Fruit fly (Drosophila melanogaster) whole organism, pupa: Measurements from ENCODE around the gene CG2267.

Experiments used
- CG17806 ChIP-seq: fragments of 200-800 bp; sonication (Bioruptor generic); optimal IDR thresholded peaks from 2 replicates; lab custom pipeline; 2018; ENCODE audit warnings: missing biosample characterization, mild to moderate bottlenecking, missing genetic modification characterization, moderate library complexity
- CG9948 ChIP-seq: fragments of 200-800 bp; sonication (Bioruptor generic); optimal IDR thresholded peaks from 2 replicates; lab custom pipeline; 2018; ENCODE audit warnings: missing biosample characterization, mild to moderate bottlenecking, missing genetic modification characterization, moderate library complexity
- D1 ChIP-seq: fragments of 200-800 bp; sonication (Bioruptor generic); optimal IDR thresholded peaks from 2 replicates; lab custom pipeline; 2018; ENCODE audit warnings: missing biosample characterization, mild to moderate bottlenecking, missing genetic modification characterization, moderate library complexity
- gl ChIP-seq: fragments of 200-800 bp; sonication (Bioruptor generic); optimal IDR thresholded peaks from 2 replicates; lab custom pipeline; 2018; ENCODE audit warnings: missing biosample characterization, mild to moderate bottlenecking, missing genetic modification characterization
- rn ChIP-seq: fragments of 200-800 bp; sonication (Bioruptor generic); IDR thresholded peaks from 2 replicates; pipeline ENCODE4 v1.3.6; 2022; ENCODE audit warnings: missing biosample characterization, missing genetic modification characterization

- TF ChIP-seq CG17806 (tag; lab: Kevin White, UChicago) (no peak), gl (tag; lab: Kevin White, UChicago) (no peak), rn (GFP tag; lab: Robert Waterston, UW) (no peak), CG9948 (tag; lab: Kevin White, UChicago) (no peak), D1 (tag; lab: Kevin White, UChicago) (no peak)
These were observed 22.9 kb downstream of the CG2267 start, which contains the start of gene CG31016 for dm6 chr3R:30605889-30606288.
